Fruit fly (Drosophila melanogaster) whole organism, embryonic: ENCODE data around the gene Cyp4g15.

Experiments used
- Asciz ChIP-seq: fragments of 200-800 bp; sonication (Bioruptor generic); optimal IDR thresholded peaks from 2 replicates; lab custom pipeline; 2017; ENCODE audit warnings: missing biosample characterization, mild to moderate bottlenecking, missing genetic modification characterization, missing genetic modification reagents
- Blimp-1 ChIP-seq: fragments of 200-800 bp; sonication (Bioruptor generic); optimal IDR thresholded peaks from 3 replicates; lab custom pipeline; 2018; ENCODE audit warnings: missing biosample characterization, missing genetic modification characterization, mild to moderate bottlenecking, moderate library complexity, missing genetic modification reagents
- CG10267 ChIP-seq: fragments of 200-800 bp; sonication (Bioruptor generic); optimal IDR thresholded peaks from 2 replicates; lab custom pipeline; 2018; ENCODE audit warnings: missing biosample characterization, mild to moderate bottlenecking, missing genetic modification characterization, moderate library complexity
- CG10565 ChIP-seq: fragments of 200-800 bp; sonication (Bioruptor generic); optimal IDR thresholded peaks from 3 replicates; lab custom pipeline; 2016; ENCODE audit warnings: missing biosample characterization, mild to moderate bottlenecking, missing genetic modification characterization
- CG13296 ChIP-seq: fragments of 200-800 bp; sonication (Bioruptor generic); optimal IDR thresholded peaks from 3 replicates; lab custom pipeline; 2018; ENCODE audit warnings: missing biosample characterization, mild to moderate bottlenecking, missing genetic modification characterization
- CG13894 ChIP-seq: fragments of 200-800 bp; sonication (Bioruptor generic); optimal IDR thresholded peaks from 3 replicates; lab custom pipeline; 2018; ENCODE audit warnings: missing biosample characterization, mild to moderate bottlenecking, missing genetic modification characterization, moderate library complexity
- CG15696 ChIP-seq: fragments of 200-800 bp; sonication (Bioruptor generic); optimal IDR thresholded peaks from 2 replicates; lab custom pipeline; 2019; ENCODE audit warnings: missing biosample characterization, mild to moderate bottlenecking, missing genetic modification characterization, moderate library complexity
- CG17385 ChIP-seq: fragments of 200-800 bp; sonication (Bioruptor generic); optimal IDR thresholded peaks from 3 replicates; lab custom pipeline; 2018; ENCODE audit warnings: missing biosample characterization, mild to moderate bottlenecking, missing genetic modification characterization
- CG17912 ChIP-seq: fragments of 200-800 bp; sonication (Bioruptor generic); optimal IDR thresholded peaks from 2 replicates; lab custom pipeline; 2018; ENCODE audit warnings: missing biosample characterization, mild to moderate bottlenecking, missing genetic modification characterization
- CG18599 ChIP-seq: fragments of 200-800 bp; sonication (Bioruptor generic); optimal IDR thresholded peaks from 3 replicates; lab custom pipeline; 2017; ENCODE audit warnings: missing biosample characterization, missing genetic modification characterization, mild to moderate bottlenecking, moderate library complexity, missing genetic modification reagents
- CG2678 ChIP-seq: fragments of 200-800 bp; sonication (Bioruptor generic); optimal IDR thresholded peaks from 3 replicates; lab custom pipeline; 2019; ENCODE audit warnings: missing biosample characterization, mild to moderate bottlenecking, missing genetic modification characterization, moderate library complexity
- CG7745 ChIP-seq: fragments of 200-800 bp; sonication (Bioruptor generic); optimal IDR thresholded peaks from 2 replicates; lab custom pipeline; 2018; ENCODE audit warnings: missing biosample characterization, mild to moderate bottlenecking, missing genetic modification characterization, moderate library complexity
- CG8359 ChIP-seq: fragments of 200-800 bp; sonication (Bioruptor generic); optimal IDR thresholded peaks from 2 replicates; lab custom pipeline; 2017; ENCODE audit warnings: missing biosample characterization, mild to moderate bottlenecking, missing genetic modification characterization, borderline replicate concordance
- CG8765 ChIP-seq: fragments of 200-800 bp; sonication (Bioruptor generic); IDR thresholded peaks from 2 replicates; pipeline ENCODE4 v1.3.6; 2022; ENCODE audit warnings: missing biosample characterization, missing genetic modification characterization
- Dek ChIP-seq: fragments of 200-800 bp; sonication (Bioruptor generic); optimal IDR thresholded peaks from 3 replicates; lab custom pipeline; 2019; ENCODE audit warnings: missing biosample characterization, mild to moderate bottlenecking, missing genetic modification characterization, moderate library complexity
- Fer1 ChIP-seq: fragments of 200-800 bp; sonication (Bioruptor generic); optimal IDR thresholded peaks from 2 replicates; lab custom pipeline; 2017; ENCODE audit warnings: missing biosample characterization, mild to moderate bottlenecking, missing genetic modification characterization
- Hmr ChIP-seq: fragments of 200-800 bp; sonication (Bioruptor generic); optimal IDR thresholded peaks from 3 replicates; lab custom pipeline; 2017; ENCODE audit warnings: mild to moderate bottlenecking, missing biosample characterization, missing genetic modification reagents, missing genetic modification characterization
- Med ChIP-seq: fragments of 200-800 bp; sonication (Bioruptor generic); peaks from one replicate; lab custom pipeline; 2016; ENCODE audit warnings: missing biosample characterization, missing genetic modification characterization, mild to moderate bottlenecking, inconsistent platforms, moderate library complexity
- Nf-YC ChIP-seq: fragments of 200-800 bp; optimal IDR thresholded peaks from 3 replicates; lab custom pipeline; 2019; ENCODE audit warnings: missing biosample characterization, mild to moderate bottlenecking, missing genetic modification characterization, moderate library complexity
- Six4 ChIP-seq: fragments of 200-800 bp; sonication (Bioruptor generic); optimal IDR thresholded peaks from 2 replicates; lab custom pipeline; 2016; ENCODE audit warnings: missing biosample characterization, missing genetic modification characterization
- Xrp1 ChIP-seq: fragments of 200-800 bp; sonication (Bioruptor generic); IDR thresholded peaks from 2 replicates; pipeline ENCODE4 v1.3.6; 2022; ENCODE audit warnings: missing biosample characterization, missing genetic modification characterization
- amos ChIP-seq: fragments of 200-800 bp; sonication (Bioruptor generic); IDR thresholded peaks from 2 replicates; pipeline ENCODE4 v1.3.6; 2022; ENCODE audit warnings: missing biosample characterization, missing genetic modification characterization; ENCODE audit not compliant: partially characterized antibody
- aop ChIP-seq: fragments of 200-800 bp; sonication (Bioruptor generic); IDR thresholded peaks from 2 replicates; pipeline ENCODE4 v1.3.6; 2022; ENCODE audit warnings: missing biosample characterization, missing genetic modification characterization
- bsh ChIP-seq, 2 experiments: fragments of 200-800 bp; sonication (Bioruptor generic); optimal IDR thresholded peaks; 2 replicates each; lab custom pipeline; 2017 to 2018; ENCODE audit warnings: mild to moderate bottlenecking in 2 of 2, missing biosample characterization in 2 of 2, missing genetic modification characterization in 2 of 2, moderate library complexity in 1 of 2
- cg ChIP-seq: fragments of 200-800 bp; sonication (Bioruptor generic); optimal IDR thresholded peaks from 3 replicates; lab custom pipeline; 2019; ENCODE audit warnings: missing biosample characterization, mild to moderate bottlenecking, missing genetic modification characterization, moderate library complexity
- chinmo ChIP-seq: fragments of 200-800 bp; sonication (Bioruptor generic); IDR thresholded peaks from 4 replicates; pipeline ENCODE4 v1.3.6; 2022; ENCODE audit warnings: missing biosample characterization, missing genetic modification characterization; ENCODE audit not compliant: partially characterized antibody
- corto ChIP-seq: fragments of 200-800 bp; sonication (Bioruptor generic); optimal IDR thresholded peaks from 2 replicates; lab custom pipeline; 2016; ENCODE audit warnings: missing biosample characterization, mild to moderate bottlenecking, missing genetic modification characterization, moderate library complexity
- disco-r ChIP-seq: fragments of 200-800 bp; sonication (Bioruptor generic); optimal IDR thresholded peaks from 2 replicates; lab custom pipeline; 2016; ENCODE audit warnings: missing biosample characterization, missing genetic modification characterization
- ham ChIP-seq: fragments of 200-800 bp; sonication (Bioruptor generic); IDR thresholded peaks from 2 replicates; pipeline ENCODE4 v1.3.6; 2022; ENCODE audit warnings: missing biosample characterization, missing genetic modification characterization
- lab ChIP-seq: fragments of 200-800 bp; sonication (Bioruptor generic); optimal IDR thresholded peaks from 3 replicates; lab custom pipeline; 2017; ENCODE audit warnings: missing biosample characterization, missing genetic modification characterization, mild to moderate bottlenecking, moderate library complexity, missing genetic modification reagents
- prd ChIP-seq, 3 experiments: fragments of >200 bp in 2 of 3; fragments of 200-800 bp in 1 of 3; sonication (Bioruptor generic) in 1 of 3; optimal IDR thresholded peaks in 2 of 3; IDR thresholded peaks in 1 of 3; 2 replicates in 2 of 3; 3 replicates in 1 of 3; pipeline versions ENCODE4 v1.3.6 to Lab custom; 2017 to 2022; ENCODE audit warnings: missing biosample characterization in 1 of 3, missing genetic modification characterization in 1 of 3
- sd ChIP-seq: fragments of 200-800 bp; sonication (Bioruptor generic); optimal IDR thresholded peaks from 3 replicates; lab custom pipeline; 2018; ENCODE audit warnings: missing biosample characterization, mild to moderate bottlenecking, missing genetic modification characterization, moderate library complexity
- sob ChIP-seq: fragments of 200-800 bp; sonication (Bioruptor generic); IDR thresholded peaks from 2 replicates; pipeline ENCODE4 v1.3.6; 2022; ENCODE audit warnings: missing biosample characterization, missing genetic modification characterization
- tgo ChIP-seq: fragments of 200-800 bp; sonication (Bioruptor generic); IDR thresholded peaks from 3 replicates; pipeline ENCODE4 v1.3.6; 2022; ENCODE audit warnings: missing biosample characterization, missing genetic modification characterization
- trh ChIP-seq: fragments of 200-800 bp; sonication (Bioruptor generic); optimal IDR thresholded peaks from 2 replicates; lab custom pipeline; 2016; ENCODE audit warnings: missing biosample characterization, missing genetic modification characterization
- wor ChIP-seq: fragments of 200-800 bp; sonication (Bioruptor generic); IDR thresholded peaks from 2 replicates; pipeline ENCODE4 v1.3.6; 2022; ENCODE audit warnings: missing biosample characterization, missing genetic modification characterization
- zfh1 ChIP-seq: fragments of 200-800 bp; sonication (Bioruptor generic); IDR thresholded peaks from 3 replicates; pipeline ENCODE4 v1.3.6; 2022; ENCODE audit warnings: missing biosample characterization, missing genetic modification characterization

Gene Cyp4g15

DNA sequence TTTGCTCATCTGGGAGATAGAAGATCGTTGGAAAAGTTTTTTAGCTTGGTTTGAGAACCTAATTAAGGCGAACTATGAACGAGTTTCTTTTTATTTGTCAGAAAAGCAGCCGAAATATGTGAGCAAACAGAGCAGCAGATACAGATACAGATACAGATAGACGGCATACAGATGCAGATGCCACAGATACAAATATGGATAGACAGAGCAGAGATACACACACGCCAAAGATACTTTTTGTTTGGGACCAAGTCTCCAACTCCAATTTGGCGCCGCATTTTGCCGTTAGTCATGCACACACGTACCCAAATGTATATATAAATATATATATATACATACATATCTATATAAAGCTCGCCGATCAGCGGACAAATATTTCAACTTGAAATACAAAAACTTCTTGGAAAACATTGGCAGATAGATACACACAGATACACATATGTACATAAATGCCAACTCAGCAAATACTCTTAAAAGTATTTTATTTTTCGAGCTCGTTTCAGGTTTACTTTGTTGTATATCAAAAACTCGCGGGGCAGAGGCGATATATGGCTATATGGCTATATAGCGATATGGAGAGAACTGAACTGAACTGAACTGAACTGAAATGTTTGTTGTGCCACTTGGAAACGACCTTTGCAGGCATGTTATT is 33.4 kb downstream of the Cyp4g15 start:
- TF ChIP-seq Xrp1 = no peak
- peak; percentile 6 for TF ChIP-seq CG18599
- TF ChIP-seq CG13296 (GFP tag; lab: Kevin White, UChicago) = peak; percentile 3
- no peak for TF ChIP-seq CG10565
- TF ChIP-seq Fer1 (GFP tag; lab: Kevin White, UChicago) = peak; percentile 11
- no peak for TF ChIP-seq wor
- TF ChIP-seq sd (tag; lab: Kevin White, UChicago) = peak; percentile 70
- TF ChIP-seq sob (GFP tag; lab: Robert Waterston, UW) = no peak
- TF ChIP-seq chinmo = 0 out of 4 replicates have a peak, but pooled peaks have one; percentile 55
- TF ChIP-seq CG13894 = peak; percentile 81
- peak; percentile 2 for TF ChIP-seq Asciz
- peak; percentile 20 for TF ChIP-seq Hmr
- TF ChIP-seq CG10267 (tag; lab: Kevin White, UChicago) = no peak
- peak; percentile 16 for TF ChIP-seq Med (GFP tag; lab: Kevin White, UChicago)
- TF ChIP-seq lab (GFP tag; lab: Kevin White, UChicago) = peak; percentile 18
- no peak for TF ChIP-seq amos (GFP tag; lab: Robert Waterston, UW)
- no peak for TF ChIP-seq prd (optimal IDR thresholded peaks at IDR 0.05; lab: Kevin White, UChicago)
- TF ChIP-seq prd (GFP tag; IDR thresholded peaks at IDR 0.05; lab: Robert Waterston, UW) = no peak
- no peak for TF ChIP-seq aop
- peak; percentile 12 for TF ChIP-seq Nf-YC (tag; lab: Kevin White, UChicago)
- TF ChIP-seq disco-r = no peak
- no peak for TF ChIP-seq corto (GFP tag; lab: Kevin White, UChicago)
- no peak for TF ChIP-seq bsh (GFP tag; optimal IDR thresholded peaks at IDR 0.05; lab: Kevin White, UChicago)
- no peak for TF ChIP-seq CG7745 (tag; lab: Kevin White, UChicago)
- TF ChIP-seq cg (GFP tag; lab: Kevin White, UChicago) = peak; percentile 56
- peak; percentile 16 for TF ChIP-seq CG2678 (tag; lab: Kevin White, UChicago)

- TF ChIP-seq ham (GFP tag; lab: Robert Waterston, UW) (no peak), Asciz (no peak), Six4 (GFP tag; lab: Kevin White, UChicago) (no peak), Blimp-1 (GFP tag; lab: Kevin White, UChicago) (peak; percentile 7), CG17912 (GFP tag; lab: Kevin White, UChicago) (no peak), CG15696 (tag; lab: Kevin White, UChicago) (no peak), tgo (GFP tag; lab: Robert Waterston, UW) (no peak), zfh1 (no peak), CG8765 (GFP tag; lab: Robert Waterston, UW) (no peak), CG8359 (GFP tag; lab: Kevin White, UChicago) (peak; percentile 96), CG17385 (GFP tag; lab: Kevin White, UChicago) (no peak), Dek (no peak), trh (no peak)
These were observed 34.4 kb downstream of the Cyp4g15 start for dm6 chrX:11511299-11511698.
